Worm (Caenorhabditis elegans): ENCODE data around the gene egl-45.

ce11 chrIII:7818965-7819364 lies 9.5 kb downstream of the egl-45 start:
- no peak for TF ChIP-seq ceh-43 (GFP tag; optimal IDR thresholded peaks at IDR 0.05)
- no peak for TF ChIP-seq zip-8 (tag; optimal IDR thresholded peaks at IDR 0.05)
- no peak for TF ChIP-seq nhr-237 (tag; optimal IDR thresholded peaks at IDR 0.05)
- TF ChIP-seq sptf-1 (tag; optimal IDR thresholded peaks at IDR 0.05): no peak
- TF ChIP-seq mab-5 (tag; optimal IDR thresholded peaks at IDR 0.05): no peak
- TF ChIP-seq mep-1 (tag; optimal IDR thresholded peaks at IDR 0.05): no peak
- no peak for TF ChIP-seq unc-62 (GFP tag; optimal IDR thresholded peaks at IDR 0.05)
- no peak for TF ChIP-seq snpc-4 (tag; optimal IDR thresholded peaks at IDR 0.05)
- no peak for TF ChIP-seq pha-4 (tag; optimal IDR thresholded peaks at IDR 0.05)
- no peak for TF ChIP-seq bed-3 (GFP tag; optimal IDR thresholded peaks at IDR 0.05)
- TF ChIP-seq nhr-2 (tag; optimal IDR thresholded peaks at IDR 0.05): no peak
- no peak for TF ChIP-seq lsy-2 (tag; optimal IDR thresholded peaks at IDR 0.05)
- TF ChIP-seq unc-39 (tag; optimal IDR thresholded peaks at IDR 0.05): no peak
